Fruit fly (Drosophila melanogaster) whole organism, adult: ENCODE data around the gene CG4820.
A peak's percentile ranks its signal among the peaks of the same experiment; 100 is the strongest.

Experiments
- CG14711 ChIP-seq: fragments of 200-800 bp; sonication (Bioruptor generic); optimal IDR thresholded peaks from 2 replicates; lab custom pipeline; 2018; ENCODE audit warnings: missing biosample characterization, mild to moderate bottlenecking, missing genetic modification characterization, moderate library complexity
- CG1620 ChIP-seq: fragments of 200-800 bp; sonication (Bioruptor generic); optimal IDR thresholded peaks from 2 replicates; lab custom pipeline; 2016; ENCODE audit warnings: missing biosample characterization, missing genetic modification characterization
- CG33017 ChIP-seq: fragments of 200-800 bp; sonication (Bioruptor generic); optimal IDR thresholded peaks from 2 replicates; lab custom pipeline; 2018; ENCODE audit warnings: missing biosample characterization, mild to moderate bottlenecking, missing genetic modification characterization, moderate library complexity
- CG7101 ChIP-seq: fragments of 200-800 bp; sonication (Bioruptor generic); optimal IDR thresholded peaks from 2 replicates; lab custom pipeline; 2018; ENCODE audit warnings: missing biosample characterization, mild to moderate bottlenecking, missing genetic modification characterization, moderate library complexity
- Crg-1 ChIP-seq: fragments of 200-800 bp; sonication (Bioruptor generic); optimal IDR thresholded peaks from 2 replicates; lab custom pipeline; 2016; ENCODE audit warnings: missing biosample characterization, missing genetic modification characterization
- bab1 ChIP-seq: fragments of 200-800 bp; sonication (Bioruptor generic); optimal IDR thresholded peaks from 3 replicates; lab custom pipeline; 2019; ENCODE audit warnings: missing biosample characterization, mild to moderate bottlenecking, missing genetic modification characterization, moderate library complexity
- kay ChIP-seq: fragments of 200-800 bp; sonication (Bioruptor generic); peaks from one replicate; lab custom pipeline; 2016; ENCODE audit warnings: missing biosample characterization, missing genetic modification characterization, borderline replicate concordance
- ovo ChIP-seq: fragments of 200-800 bp; sonication (Bioruptor generic); optimal IDR thresholded peaks from 2 replicates; lab custom pipeline; 2016; ENCODE audit warnings: missing biosample characterization, missing genetic modification characterization
- pad ChIP-seq: fragments of 200-800 bp; sonication (Bioruptor generic); optimal IDR thresholded peaks from 3 replicates; lab custom pipeline; 2017; ENCODE audit warnings: missing biosample characterization, missing genetic modification characterization, mild to moderate bottlenecking, moderate library complexity, missing genetic modification reagents
- tj ChIP-seq: fragments of 200-800 bp; sonication (Bioruptor generic); optimal IDR thresholded peaks from 3 replicates; lab custom pipeline; 2017; ENCODE audit warnings: missing biosample characterization, mild to moderate bottlenecking, missing genetic modification characterization, moderate library complexity
- toe ChIP-seq: fragments of 200-800 bp; sonication (Bioruptor generic); optimal IDR thresholded peaks from 2 replicates; lab custom pipeline; 2016; ENCODE audit warnings: missing biosample characterization, missing genetic modification characterization

DNA sequence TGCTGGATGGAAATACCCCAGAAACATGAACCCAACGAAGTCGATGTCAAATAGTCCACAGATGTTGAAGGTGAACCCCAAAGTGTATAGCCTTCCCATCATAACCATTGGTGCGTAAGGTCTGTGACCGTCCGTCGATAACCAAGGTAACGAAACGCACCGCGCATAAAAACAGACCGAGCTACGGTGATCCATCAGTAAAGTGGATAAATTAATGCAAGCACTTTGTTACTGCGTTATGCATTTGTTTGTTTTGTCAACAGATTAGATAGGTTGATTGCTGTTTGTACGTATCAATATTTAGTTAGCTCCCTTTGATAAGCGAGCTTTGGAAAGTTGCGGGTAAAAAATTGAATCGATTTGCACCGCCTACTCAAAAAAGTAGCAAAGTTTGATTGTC is 38.0 kb upstream of the CG4820 start:
- TF ChIP-seq tj, result no peak
- no peak for TF ChIP-seq Crg-1 (GFP tag; lab: Kevin White, UChicago)
- peak; percentile 59 for TF ChIP-seq kay
- TF ChIP-seq ovo (GFP tag; lab: Kevin White, UChicago), result no peak
- TF ChIP-seq toe (GFP tag; lab: Kevin White, UChicago), result no peak
- TF ChIP-seq CG7101 (tag; lab: Kevin White, UChicago), result peak; percentile 53
- peak; percentile 36 for TF ChIP-seq CG14711 (tag; lab: Kevin White, UChicago)
- no peak for TF ChIP-seq pad (GFP tag; lab: Kevin White, UChicago)
- no peak for TF ChIP-seq CG1620 (GFP tag; lab: Kevin White, UChicago)
- TF ChIP-seq bab1 (GFP tag; lab: Kevin White, UChicago), result no peak
- peak; percentile 33 for TF ChIP-seq CG33017
